Worm (Caenorhabditis elegans) whole organism, L1 larva: ENCODE results near the gene W02B12.13.

Experiments used
- aly-2 ChIP-seq: fragments of 150-350 bp; optimal IDR thresholded peaks from 2 replicates; lab custom pipeline; 2014; ENCODE audit warnings: missing biosample characterization, missing genetic modification characterization
- ama-1 ChIP-seq: fragments of 150-350 bp; optimal IDR thresholded peaks from 2 replicates; lab custom pipeline; 2014
- nhr-77 ChIP-seq: fragments of 150-350 bp; optimal IDR thresholded peaks from 2 replicates; lab custom pipeline; 2014; ENCODE audit warnings: missing biosample characterization, missing genetic modification characterization
- pag-3 ChIP-seq: sonication (generic microtip); optimal IDR thresholded peaks from 2 replicates; lab custom pipeline; 2017; ENCODE audit warnings: missing genetic modification characterization, mild to moderate bottlenecking, missing compliant biosample characterization, antibody characterized with exemption, borderline replicate concordance; ENCODE audit not compliant: insufficient read depth
- rnt-1 ChIP-seq: sonication (generic microtip); optimal IDR thresholded peaks from 2 replicates; lab custom pipeline; 2016; ENCODE audit warnings: mild to moderate bottlenecking, missing genetic modification characterization, moderate library complexity, missing compliant biosample characterization
- skn-1 ChIP-seq: fragments of 150-350 bp; optimal IDR thresholded peaks from 2 replicates; lab custom pipeline; 2014; ENCODE audit warnings: missing biosample characterization, missing genetic modification characterization
- snpc-4 ChIP-seq: fragments of 150-350 bp; optimal IDR thresholded peaks from 2 replicates; lab custom pipeline; 2014; ENCODE audit warnings: missing biosample characterization, missing genetic modification characterization
- swsn-7 ChIP-seq: sonication (generic microtip); optimal IDR thresholded peaks from 2 replicates; lab custom pipeline; 2016; ENCODE audit warnings: missing genetic modification characterization, missing compliant biosample characterization

DNA sequence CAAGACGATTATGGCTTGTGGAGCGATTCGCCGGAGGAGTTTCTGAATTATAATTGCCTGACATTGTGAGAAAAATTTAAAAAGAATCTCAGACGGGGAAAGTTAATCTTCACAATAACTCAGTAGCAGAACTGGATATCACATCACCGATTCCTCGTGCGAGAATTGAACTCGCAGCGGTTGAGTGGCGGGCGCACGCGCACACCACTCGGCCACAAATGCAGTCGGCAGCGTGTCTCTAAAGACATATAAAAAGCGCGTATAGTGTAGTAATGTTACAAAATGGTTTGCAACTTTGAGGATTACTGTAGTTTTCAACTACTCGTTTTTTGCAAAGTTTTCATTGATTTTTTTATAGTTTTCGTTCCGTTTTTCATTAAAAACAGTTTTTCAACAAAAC lies 39.5 kb downstream of the W02B12.13 start:
- TF ChIP-seq rnt-1 (tag; lab: Kevin White, UChicago) (peak; percentile 79), skn-1 (peak; percentile 41), snpc-4 (tag; lab: Kevin White, UChicago) (peak; percentile 51), ama-1 (lab: Kevin White, UChicago) (no peak), pag-3 (no peak), aly-2 (tag; lab: Kevin White, UChicago) (peak; percentile 69), swsn-7 (peak; percentile 70), nhr-77 (peak; percentile 41)
